Worm (Caenorhabditis elegans) whole organism, L4 larva: ENCODE measurements around the gene pbo-4.

ENCODE experiments used
- D1046.2 ChIP-seq: fragments of 200-800 bp; sonication (Bioruptor generic); IDR thresholded peaks from 2 replicates; pipeline ENCODE4 v1.3.6; 2022; ENCODE audit warnings: missing genetic modification characterization, missing compliant biosample characterization
- F44E2.7 ChIP-seq: fragments of 200-800 bp; sonication (Bioruptor generic); IDR thresholded peaks from 2 replicates; pipeline ENCODE4 v2.1.2; 2022; ENCODE audit warnings: missing genetic modification characterization, missing compliant biosample characterization
- T26A8.4 ChIP-seq: fragments of 200-800 bp; sonication (Bioruptor generic); IDR thresholded peaks from 2 replicates; pipeline ENCODE4 v1.3.6; 2022; ENCODE audit warnings: missing genetic modification characterization, missing compliant biosample characterization
- ZK337.2 ChIP-seq: fragments of 200-800 bp; sonication (Bioruptor generic); IDR thresholded peaks from 2 replicates; pipeline ENCODE4 v1.3.6; 2022; ENCODE audit warnings: missing genetic modification reagents, missing genetic modification characterization, missing compliant biosample characterization
- ama-1 ChIP-seq: fragments of 150-350 bp; optimal IDR thresholded peaks from 2 replicates; lab custom pipeline; 2014; ENCODE audit warnings: inconsistent platforms, mixed read lengths
- ceh-20 ChIP-seq: fragments of 200-800 bp; sonication (Bioruptor generic); IDR thresholded peaks from 2 replicates; pipeline ENCODE4 v1.3.6; 2022; ENCODE audit warnings: missing genetic modification reagents, missing genetic modification characterization, missing compliant biosample characterization
- cey-2 ChIP-seq: sonication (generic microtip); optimal IDR thresholded peaks from 3 replicates; lab custom pipeline; 2017; ENCODE audit warnings: missing genetic modification characterization, mild to moderate bottlenecking, missing compliant biosample characterization, antibody characterized with exemption, borderline replicate concordance; ENCODE audit not compliant: insufficient read depth
- ctbp-1 ChIP-seq: fragments of 200-800 bp; sonication (Bioruptor generic); IDR thresholded peaks from 2 replicates; pipeline ENCODE4 v1.3.6; 2022; ENCODE audit warnings: missing genetic modification reagents, missing genetic modification characterization, missing compliant biosample characterization
- daf-12 ChIP-seq: fragments of 150-350 bp; optimal IDR thresholded peaks from 2 replicates; lab custom pipeline; 2014; ENCODE audit warnings: missing biosample characterization, missing genetic modification reagents, missing genetic modification characterization
- daf-16 ChIP-seq, 3 experiments: sonication (generic microtip); optimal IDR thresholded peaks; 2 replicates each; lab custom pipeline; 2016 to 2017; ENCODE audit warnings: missing genetic modification characterization in 3 of 3, missing genetic modification reagents in 3 of 3, mild to moderate bottlenecking in 2 of 3, missing compliant biosample characterization in 2 of 3, missing biosample characterization in 1 of 3, moderate library complexity in 1 of 3
- daf-19 ChIP-seq: fragments of 200-800 bp; sonication (Bioruptor generic); conservative IDR thresholded peaks from 2 replicates; pipeline ENCODE4 v1.3.6; 2022; ENCODE audit warnings: missing genetic modification characterization, missing compliant biosample characterization
- dve-1 ChIP-seq: sonication (generic microtip); optimal IDR thresholded peaks from 2 replicates; lab custom pipeline; 2017; ENCODE audit warnings: antibody characterized with exemption, mild to moderate bottlenecking, missing genetic modification characterization, missing compliant biosample characterization; ENCODE audit not compliant: insufficient read depth
- fkh-10 ChIP-seq: fragments of 150-350 bp; optimal IDR thresholded peaks from 2 replicates; lab custom pipeline; 2014; ENCODE audit warnings: missing biosample characterization, missing genetic modification reagents, missing genetic modification characterization
- fos-1 ChIP-seq: fragments of 150-350 bp; optimal IDR thresholded peaks from 2 replicates; lab custom pipeline; 2014; ENCODE audit warnings: missing biosample characterization, missing genetic modification characterization
- hif-1 ChIP-seq, 2 experiments: sonication (generic microtip); optimal IDR thresholded peaks; 2 replicates each; lab custom pipeline; 2016 to 2017; ENCODE audit warnings: missing compliant biosample characterization in 2 of 2, missing genetic modification characterization in 2 of 2, missing genetic modification reagents in 2 of 2, missing genotype in 2 of 2, mild to moderate bottlenecking in 1 of 2
- hlh-11 ChIP-seq: fragments of 200-800 bp; sonication (Bioruptor generic); optimal IDR thresholded peaks from 2 replicates; lab custom pipeline; 2018; ENCODE audit warnings: mild to moderate bottlenecking, missing genetic modification characterization, missing compliant biosample characterization
- hlh-30 ChIP-seq: sonication (generic microtip); optimal IDR thresholded peaks from 2 replicates; lab custom pipeline; 2017; ENCODE audit warnings: antibody characterized with exemption, mild to moderate bottlenecking, missing genetic modification characterization, missing compliant biosample characterization; ENCODE audit not compliant: insufficient read depth
- lim-7 ChIP-seq: fragments of 200-800 bp; sonication (Bioruptor generic); IDR thresholded peaks from 2 replicates; pipeline ENCODE4 v1.3.6; 2022; ENCODE audit warnings: missing genetic modification characterization, missing compliant biosample characterization
- lin-13 ChIP-seq: fragments of 150-350 bp; optimal IDR thresholded peaks from 2 replicates; lab custom pipeline; 2014; ENCODE audit warnings: missing biosample characterization, missing genetic modification reagents, missing genetic modification characterization
- lin-15B ChIP-seq: fragments of 150-350 bp; sonication (generic microtip); optimal IDR thresholded peaks from 3 replicates; lab custom pipeline; 2014; ENCODE audit warnings: missing biosample characterization, missing genetic modification characterization
- lin-29 ChIP-seq: fragments of 200-800 bp; sonication (Bioruptor generic); IDR thresholded peaks from 2 replicates; pipeline ENCODE4 v1.3.6; 2022; ENCODE audit warnings: missing genetic modification reagents, missing genetic modification characterization, missing compliant biosample characterization
- lin-39 ChIP-seq: fragments of 150-350 bp; optimal IDR thresholded peaks from 2 replicates; lab custom pipeline; 2014; ENCODE audit warnings: missing biosample characterization, missing genetic modification reagents, missing genetic modification characterization
- lir-3 ChIP-seq: sonication (generic microtip); optimal IDR thresholded peaks from 2 replicates; lab custom pipeline; 2016; ENCODE audit warnings: mild to moderate bottlenecking, missing genetic modification characterization, missing compliant biosample characterization
- lsy-2 ChIP-seq, 2 experiments: fragments of 150-350 bp in 1 of 2; sonication (generic microtip) in 1 of 2; optimal IDR thresholded peaks; 2 replicates each; lab custom pipeline; 2014 to 2017; ENCODE audit warnings: missing biosample characterization in 2 of 2, missing genetic modification characterization in 2 of 2
- madf-5 ChIP-seq, 2 experiments: fragments of 200-800 bp; sonication (Bioruptor generic); IDR thresholded peaks; 2 replicates each; pipeline ENCODE4 v1.3.6; 2022; ENCODE audit warnings: missing compliant biosample characterization in 2 of 2, missing genetic modification characterization in 2 of 2
- mdl-1 ChIP-seq, 2 experiments: fragments of 150-350 bp in 1 of 2; sonication (generic microtip) in 1 of 2; optimal IDR thresholded peaks; 2 replicates each; lab custom pipeline; 2014 to 2017; ENCODE audit warnings: missing biosample characterization in 2 of 2, missing genetic modification characterization in 2 of 2
- mep-1 ChIP-seq: fragments of 150-350 bp; sonication (generic microtip); optimal IDR thresholded peaks from 3 replicates; lab custom pipeline; 2014; ENCODE audit warnings: missing biosample characterization, missing genetic modification characterization
- mes-2 ChIP-seq: sonication (generic microtip); optimal IDR thresholded peaks from 2 replicates; lab custom pipeline; 2016; ENCODE audit warnings: missing genotype, mild to moderate bottlenecking, missing genetic modification characterization, missing compliant biosample characterization; ENCODE audit not compliant: poor library complexity, severe bottlenecking
- nhr-11 ChIP-seq: fragments of 150-350 bp; optimal IDR thresholded peaks from 2 replicates; lab custom pipeline; 2014; ENCODE audit warnings: missing biosample characterization, missing genetic modification characterization
- nhr-28 ChIP-seq: fragments of 150-350 bp; optimal IDR thresholded peaks from 2 replicates; lab custom pipeline; 2014; ENCODE audit warnings: missing biosample characterization, missing genetic modification characterization
- nhr-41 ChIP-seq: fragments of 200-800 bp; sonication (Bioruptor generic); IDR thresholded peaks from 2 replicates; pipeline ENCODE4 v1.3.6; 2022; ENCODE audit warnings: missing genetic modification reagents, missing genetic modification characterization, missing compliant biosample characterization
- nhr-6 ChIP-seq: fragments of 150-350 bp; optimal IDR thresholded peaks from 2 replicates; lab custom pipeline; 2014; ENCODE audit warnings: missing biosample characterization, missing genetic modification characterization
- nhr-77 ChIP-seq: fragments of 150-350 bp; optimal IDR thresholded peaks from 2 replicates; lab custom pipeline; 2014; ENCODE audit warnings: missing biosample characterization, missing genetic modification characterization
- pha-4 ChIP-seq, 2 experiments: fragments of 150-350 bp in 1 of 2; fragments of 200-800 bp in 1 of 2; sonication (Bioruptor generic) in 1 of 2; IDR thresholded peaks in 1 of 2; optimal IDR thresholded peaks in 1 of 2; 2 replicates each; pipeline versions ENCODE4 v1.3.6 to Lab custom; 2014 to 2022; ENCODE audit warnings: missing genetic modification characterization in 2 of 2, missing genetic modification reagents in 2 of 2, missing biosample characterization in 1 of 2, missing compliant biosample characterization in 1 of 2
- php-3 ChIP-seq: fragments of 200-800 bp; sonication (Bioruptor generic); IDR thresholded peaks from 2 replicates; pipeline ENCODE4 v1.3.6; 2022; ENCODE audit warnings: missing genetic modification reagents, missing genetic modification characterization, missing compliant biosample characterization
- pqm-1 ChIP-seq: sonication (generic microtip); optimal IDR thresholded peaks from 2 replicates; lab custom pipeline; 2017; ENCODE audit warnings: missing biosample characterization, missing genetic modification characterization
- rbr-2 ChIP-seq: sonication (generic microtip); optimal IDR thresholded peaks from 2 replicates; lab custom pipeline; 2016; ENCODE audit warnings: missing genotype, missing genetic modification characterization, missing compliant biosample characterization
- snpc-1.2 ChIP-seq: fragments of 200-800 bp; sonication (Bioruptor generic); IDR thresholded peaks from 2 replicates; pipeline ENCODE4 v1.3.6; 2022; ENCODE audit warnings: missing genetic modification reagents, missing genetic modification characterization, missing compliant biosample characterization
- spr-1 ChIP-seq: sonication (generic microtip); optimal IDR thresholded peaks from 2 replicates; lab custom pipeline; 2016; ENCODE audit warnings: mild to moderate bottlenecking, missing genetic modification characterization, missing compliant biosample characterization
- spr-3 ChIP-seq: fragments of 200-800 bp; sonication (Bioruptor generic); optimal IDR thresholded peaks from 2 replicates; lab custom pipeline; 2018; ENCODE audit warnings: mild to moderate bottlenecking, missing genetic modification characterization, missing compliant biosample characterization
- zip-2 ChIP-seq: fragments of 150-350 bp; optimal IDR thresholded peaks from 2 replicates; lab custom pipeline; 2014; ENCODE audit warnings: missing biosample characterization, missing genetic modification characterization
- ztf-11 ChIP-seq: fragments of 150-350 bp; optimal IDR thresholded peaks from 2 replicates; lab custom pipeline; 2014; ENCODE audit warnings: missing biosample characterization, missing genetic modification characterization
- ztf-7 ChIP-seq: fragments of 150-350 bp; optimal IDR thresholded peaks from 2 replicates; lab custom pipeline; 2014; ENCODE audit warnings: missing biosample characterization, missing genetic modification characterization

pbo-4 gene

DNA sequence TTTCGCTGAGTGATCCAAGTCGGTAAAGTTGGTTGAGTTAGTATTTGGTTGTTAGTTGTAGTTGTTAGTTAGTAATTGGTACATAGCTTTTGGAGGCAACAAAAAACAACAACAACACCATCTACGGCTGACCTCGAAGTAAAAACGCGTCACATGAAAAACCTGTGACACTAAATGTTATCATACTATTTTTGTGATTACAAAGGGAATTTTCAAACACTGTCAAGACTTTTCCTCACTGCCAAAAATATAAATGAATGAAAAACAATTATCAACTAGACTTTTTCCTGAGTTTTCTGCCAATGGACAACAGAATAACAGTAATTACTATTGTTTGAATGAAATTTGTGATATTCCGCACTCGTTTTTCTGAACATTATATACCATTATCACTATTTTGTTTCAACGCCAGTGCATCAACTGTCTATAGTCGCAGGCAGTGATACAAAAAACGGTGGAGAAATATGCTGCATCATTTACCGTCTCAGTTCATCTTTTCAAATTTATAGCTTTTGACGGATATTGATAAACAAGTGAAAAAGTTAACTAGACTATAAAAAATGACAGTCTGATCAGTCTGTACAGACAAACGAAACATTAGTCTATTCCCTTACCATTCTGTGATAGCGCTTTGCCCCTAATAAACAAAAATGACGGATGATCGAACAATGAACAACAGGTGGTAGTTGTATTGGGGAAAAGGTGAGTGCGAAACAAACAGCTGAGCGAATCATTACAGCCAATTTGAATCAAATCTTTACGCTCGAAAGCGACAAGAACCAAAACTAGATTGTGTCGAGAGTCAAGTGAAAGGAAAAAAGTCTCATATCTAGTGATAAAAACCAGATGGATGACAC lies 39.3 kb upstream of the pbo-4 start (continued):
- TF ChIP-seq hlh-30: peak; percentile 50
- TF ChIP-seq daf-16 (GFP tag; optimal IDR thresholded peaks at IDR 0.05; lab: Kevin White, UChicago): no peak
- TF ChIP-seq daf-16 (tag; optimal IDR thresholded peaks at IDR 0.05; lab: Kevin White, UChicago): peak; percentile 80
- no peak for TF ChIP-seq rbr-2 (tag; lab: Kevin White, UChicago)
- TF ChIP-seq lsy-2 (tag; optimal IDR thresholded peaks at IDR 0.05; lab: Kevin White, UChicago): no peak
- TF ChIP-seq nhr-77 (tag; lab: Kevin White, UChicago): no peak
- TF ChIP-seq daf-19 (GFP tag; lab: Robert Waterston, UW): no peak
- no peak for TF ChIP-seq ctbp-1 (GFP tag; lab: Robert Waterston, UW)
- TF ChIP-seq zip-2 (tag; lab: Kevin White, UChicago): no peak
- no peak for TF ChIP-seq ZK337.2 (GFP tag; lab: Robert Waterston, UW)
- no peak for TF ChIP-seq mdl-1 (tag; optimal IDR thresholded peaks at IDR 0.05; lab: Kevin White, UChicago)
- no peak for TF ChIP-seq T26A8.4 (GFP tag; lab: Robert Waterston, UW)
- no peak for TF ChIP-seq nhr-41 (GFP tag; lab: Robert Waterston, UW)
- no peak for TF ChIP-seq ztf-11 (tag; lab: Kevin White, UChicago)
- no peak for TF ChIP-seq mep-1
- no peak for TF ChIP-seq hif-1 (tag; optimal IDR thresholded peaks at IDR 0.05; lab: Kevin White, UChicago)
- TF ChIP-seq cey-2: no peak
- peak; percentile 57 for TF ChIP-seq hlh-11 (tag; lab: Kevin White, UChicago)
- no peak for TF ChIP-seq pha-4 (GFP tag; IDR thresholded peaks at IDR 0.05; lab: Robert Waterston, UW)
- no peak for TF ChIP-seq pha-4 (tag; optimal IDR thresholded peaks at IDR 0.05; lab: Kevin White, UChicago)
- no peak for TF ChIP-seq nhr-11 (tag; lab: Kevin White, UChicago)
- TF ChIP-seq nhr-6: no peak
- no peak for TF ChIP-seq lin-39 (tag; lab: Kevin White, UChicago)
- no peak for TF ChIP-seq lir-3 (tag; lab: Kevin White, UChicago)
- no peak for TF ChIP-seq mes-2 (tag; lab: Kevin White, UChicago)
- no peak for TF ChIP-seq spr-1
- TF ChIP-seq snpc-1.2 (GFP tag; lab: Robert Waterston, UW): no peak
- TF ChIP-seq spr-3 (GFP tag; lab: Kevin White, UChicago): no peak
- no peak for TF ChIP-seq madf-5 (GFP tag; IDR thresholded peaks at IDR 0.05; lab: Robert Waterston, UW)
- TF ChIP-seq lin-29 (GFP tag; lab: Robert Waterston, UW): no peak
- no peak for TF ChIP-seq D1046.2 (GFP tag; lab: Robert Waterston, UW)
- no peak for TF ChIP-seq fos-1 (tag; lab: Kevin White, UChicago)
- no peak for TF ChIP-seq F44E2.7 (GFP tag; lab: Robert Waterston, UW)
- peak; percentile 30 for TF ChIP-seq dve-1 (tag; lab: Kevin White, UChicago)
- peak; percentile 49 for TF ChIP-seq pqm-1 (tag; lab: Kevin White, UChicago)
- no peak for TF ChIP-seq ceh-20 (GFP tag; lab: Robert Waterston, UW)
- no peak for TF ChIP-seq nhr-28 (tag; lab: Kevin White, UChicago)

- TF ChIP-seq lin-13 (GFP tag; lab: Kevin White, UChicago) (no peak), nhr-28 (tag; lab: Kevin White, UChicago) (peak; percentile 45), daf-12 (tag; lab: Kevin White, UChicago) (no peak), spr-3 (GFP tag; lab: Kevin White, UChicago) (no peak), hif-1 (tag; optimal IDR thresholded peaks at IDR 0.05; lab: Kevin White, UChicago) (no peak), daf-16 (GFP tag; optimal IDR thresholded peaks at IDR 0.05; lab: Kevin White, UChicago) (no peak), daf-16 (tag; optimal IDR thresholded peaks at IDR 0.05; lab: Kevin White, UChicago) (peak; percentile 95), ZK337.2 (GFP tag; lab: Robert Waterston, UW) (no peak), fkh-10 (GFP tag; lab: Kevin White, UChicago) (no peak), hlh-11 (tag; lab: Kevin White, UChicago) (peak; percentile 29), dve-1 (tag; lab: Kevin White, UChicago) (peak; percentile 72), ama-1 (lab: Kevin White, UChicago) (no peak), lin-15B (tag; lab: Kevin White, UChicago) (no peak), ztf-7 (tag; lab: Kevin White, UChicago) (no peak), php-3 (GFP tag; lab: Robert Waterston, UW) (no peak), lim-7 (GFP tag; lab: Robert Waterston, UW) (no peak)
These were observed 37.7 kb upstream of the pbo-4 start for ce11 chrX:10916194-10916593.
